Fruit fly (Drosophila melanogaster) Kc167 (cell line): ENCODE measurements around the gene ImpE2.

Experiments
- Myc ChIP-seq: fragments of >200 bp; optimal IDR thresholded peaks from 2 replicates; lab custom pipeline; 2017; ENCODE audit warnings: missing external identifiers
- Sin3A ChIP-seq: fragments of >200 bp; optimal IDR thresholded peaks from 2 replicates; lab custom pipeline; 2018; ENCODE audit warnings: missing external identifiers
- h ChIP-seq: fragments of >200 bp; optimal IDR thresholded peaks from 3 replicates; lab custom pipeline; 2018; ENCODE audit warnings: missing external identifiers
- insv ChIP-seq: fragments of >200 bp; optimal IDR thresholded peaks from 3 replicates; lab custom pipeline; 2018; ENCODE audit warnings: missing external identifiers
- psq ChIP-seq: fragments of >200 bp; optimal IDR thresholded peaks from 2 replicates; lab custom pipeline; 2017; ENCODE audit warnings: missing external identifiers
- ttk ChIP-seq: sonication (Bioruptor generic); optimal IDR thresholded peaks from 2 replicates; lab custom pipeline; 2017; ENCODE audit warnings: missing external identifiers

ImpE2 gene

dm6 chr3L:3472063-3472528 lies 40.4 kb downstream of the ImpE2 start, which contains the start of the genes CG32267 and CG42324:
Gene CG32267 (minus strand): TSS chr3L:3472113.
Gene CG42324 (plus strand): TSS chr3L:3472447.
- TF ChIP-seq Sin3A (lab: Kevin White, UChicago): no peak
- no peak for TF ChIP-seq ttk
- TF ChIP-seq psq: no peak
- TF ChIP-seq Myc (lab: Kevin White, UChicago): no peak
- TF ChIP-seq h (lab: Kevin White, UChicago): no peak
- no peak for TF ChIP-seq insv (lab: Kevin White, UChicago)

dm6 chr3L:3471174-3471573 lies 41.3 kb downstream of the ImpE2 start, which contains the start of gene CG14971:
Gene CG14971 (minus strand): TSS chr3L:3471309.
- no peak for TF ChIP-seq Myc (lab: Kevin White, UChicago)
- TF ChIP-seq ttk: no peak
- TF ChIP-seq Sin3A (lab: Kevin White, UChicago): no peak
- TF ChIP-seq psq: no peak

dm6 chr3L:3469709-3470108 lies 42.8 kb downstream of the ImpE2 start:
- TF ChIP-seq ttk (no peak), Myc (lab: Kevin White, UChicago) (no peak), psq (no peak), Sin3A (lab: Kevin White, UChicago) (no peak), insv (lab: Kevin White, UChicago) (no peak), h (lab: Kevin White, UChicago) (no peak)

dm6 chr3L:3466200-3466599 lies 46.3 kb downstream of the ImpE2 start, which contains the start of gene CycJ:
Gene CycJ (plus strand): TSS chr3L:3466428.
- no peak for TF ChIP-seq Myc (lab: Kevin White, UChicago)
- TF ChIP-seq psq: no peak
- no peak for TF ChIP-seq ttk
- TF ChIP-seq insv (lab: Kevin White, UChicago): no peak
- no peak for TF ChIP-seq h (lab: Kevin White, UChicago)
- no peak for TF ChIP-seq Sin3A (lab: Kevin White, UChicago)

- TF ChIP-seq Myc (lab: Kevin White, UChicago): no peak
- no peak for TF ChIP-seq ttk
- TF ChIP-seq psq: no peak
- TF ChIP-seq Sin3A (lab: Kevin White, UChicago): no peak
- TF ChIP-seq h (lab: Kevin White, UChicago): no peak
- TF ChIP-seq insv (lab: Kevin White, UChicago): no peak
Observed at dm6 chr3L:3461557-3462414, 50.7 kb downstream of the ImpE2 start.

- TF ChIP-seq insv (lab: Kevin White, UChicago) (no peak), Myc (lab: Kevin White, UChicago) (no peak), h (lab: Kevin White, UChicago) (no peak), psq (no peak), Sin3A (lab: Kevin White, UChicago) (no peak), ttk (no peak)
Observed at dm6 chr3L:3461119-3461518, 51.4 kb downstream of the ImpE2 start, which contains the start of the genes CG46463 and armi. Gene CG46463 (plus strand): TSS chr3L:3461315. Gene armi (plus strand): TSS chr3L:3461317.
